Fruit fly (Drosophila melanogaster) whole organism, embryonic: ENCODE results near the gene how.

Experiments
- Asciz ChIP-seq: fragments of 200-800 bp; sonication (Bioruptor generic); optimal IDR thresholded peaks from 2 replicates; lab custom pipeline; 2017; ENCODE audit warnings: missing biosample characterization, mild to moderate bottlenecking, missing genetic modification characterization, missing genetic modification reagents
- Atf6 ChIP-seq: fragments of 200-800 bp; sonication (Bioruptor generic); IDR thresholded peaks from 2 replicates; pipeline ENCODE4 v1.3.6; 2022; ENCODE audit warnings: missing biosample characterization, missing genetic modification characterization
- BtbVII ChIP-seq: fragments of 200-800 bp; sonication (Bioruptor generic); optimal IDR thresholded peaks from 3 replicates; lab custom pipeline; 2017; ENCODE audit warnings: missing biosample characterization, mild to moderate bottlenecking, missing genetic modification characterization
- CG10959 ChIP-seq: fragments of 200-800 bp; sonication (Bioruptor generic); IDR thresholded peaks from 2 replicates; pipeline ENCODE4 v1.3.6; 2022; ENCODE audit warnings: missing biosample characterization, missing genetic modification characterization
- CG11560 ChIP-seq: fragments of 200-800 bp; sonication (Bioruptor generic); IDR thresholded peaks from 3 replicates; pipeline ENCODE4 v1.3.6; 2022; ENCODE audit warnings: missing biosample characterization, missing genetic modification characterization
- CG14860 ChIP-seq: fragments of 200-800 bp; sonication (Bioruptor generic); IDR thresholded peaks from 3 replicates; pipeline ENCODE4 v1.3.6; 2022; ENCODE audit warnings: missing biosample characterization, missing genetic modification characterization; ENCODE audit not compliant: partially characterized antibody
- CG16813 ChIP-seq: fragments of 200-800 bp; sonication (Bioruptor generic); IDR thresholded peaks from 3 replicates; pipeline ENCODE4 v1.3.6; 2022; ENCODE audit warnings: missing biosample characterization, missing genetic modification characterization; ENCODE audit not compliant: partially characterized antibody
- CG17612 ChIP-seq: fragments of 200-800 bp; sonication (Bioruptor generic); IDR thresholded peaks from 2 replicates; pipeline ENCODE4 v1.3.6; 2022; ENCODE audit warnings: missing biosample characterization, missing genetic modification characterization
- CG2199 ChIP-seq: fragments of 200-800 bp; sonication (Bioruptor generic); IDR thresholded peaks from 3 replicates; pipeline ENCODE4 v1.3.6; 2022; ENCODE audit warnings: missing biosample characterization, missing genetic modification characterization
- CG2202 ChIP-seq: fragments of 200-800 bp; sonication (Bioruptor generic); optimal IDR thresholded peaks from 2 replicates; lab custom pipeline; 2018; ENCODE audit warnings: missing biosample characterization, mild to moderate bottlenecking, missing genetic modification characterization
- CG3407 ChIP-seq: fragments of 200-800 bp; sonication (Bioruptor generic); optimal IDR thresholded peaks from 2 replicates; lab custom pipeline; 2018; ENCODE audit warnings: missing biosample characterization, mild to moderate bottlenecking, missing genetic modification characterization
- CG3847 ChIP-seq: fragments of 200-800 bp; sonication (Bioruptor generic); IDR thresholded peaks from 2 replicates; pipeline ENCODE4 v1.3.6; 2022; ENCODE audit warnings: missing biosample characterization, missing genetic modification characterization
- CG5245 ChIP-seq: fragments of 200-800 bp; sonication (Bioruptor generic); optimal IDR thresholded peaks from 3 replicates; lab custom pipeline; 2016; ENCODE audit warnings: missing biosample characterization, missing genetic modification characterization
- CG7372 ChIP-seq: fragments of 200-800 bp; sonication (Bioruptor generic); IDR thresholded peaks from 2 replicates; pipeline ENCODE4 v1.3.6; 2022; ENCODE audit warnings: missing biosample characterization, missing genetic modification characterization
- CG8388 ChIP-seq: fragments of 200-800 bp; sonication (Bioruptor generic); optimal IDR thresholded peaks from 2 replicates; lab custom pipeline; 2019; ENCODE audit warnings: missing biosample characterization, mild to moderate bottlenecking, missing genetic modification characterization, moderate library complexity
- CG9437 ChIP-seq: fragments of 200-800 bp; sonication (Bioruptor generic); optimal IDR thresholded peaks from 2 replicates; lab custom pipeline; 2018; ENCODE audit warnings: missing biosample characterization, mild to moderate bottlenecking, missing genetic modification characterization
- CG9797 ChIP-seq: fragments of 200-800 bp; sonication (Bioruptor generic); optimal IDR thresholded peaks from 3 replicates; lab custom pipeline; 2018; ENCODE audit warnings: missing biosample characterization, mild to moderate bottlenecking, missing genetic modification characterization
- Dfd ChIP-seq, 2 experiments: fragments of >200 bp; optimal IDR thresholded peaks; 2 replicates each; lab custom pipeline; 2017; ENCODE audit warnings: missing biosample characterization in 2 of 2, missing genetic modification characterization in 2 of 2
- Gsc ChIP-seq: fragments of 200-800 bp; sonication (Bioruptor generic); IDR thresholded peaks from 2 replicates; pipeline ENCODE4 v1.3.6; 2022; ENCODE audit warnings: missing biosample characterization, missing genetic modification characterization
- HLH54F ChIP-seq: fragments of 200-800 bp; sonication (Bioruptor generic); optimal IDR thresholded peaks from 3 replicates; lab custom pipeline; 2016; ENCODE audit warnings: missing biosample characterization, missing genetic modification characterization
- Hr51 ChIP-seq, 2 experiments: fragments of 200-800 bp; sonication (Bioruptor generic); optimal IDR thresholded peaks; 2 replicates in 1 of 2; 3 replicates in 1 of 2; lab custom pipeline; 2016 to 2018; ENCODE audit warnings: missing biosample characterization in 2 of 2, missing genetic modification characterization in 2 of 2, mild to moderate bottlenecking in 1 of 2, moderate library complexity in 1 of 2
- Hr78 ChIP-seq, 2 experiments: fragments of 200-800 bp in 1 of 2; fragments of >200 bp in 1 of 2; sonication (Bioruptor generic) in 1 of 2; optimal IDR thresholded peaks; 2 replicates each; lab custom pipeline; 2017 to 2019; ENCODE audit warnings: missing biosample characterization in 2 of 2, missing genetic modification characterization in 2 of 2, mild to moderate bottlenecking in 1 of 2, moderate library complexity in 1 of 2
- Opbp ChIP-seq: fragments of 200-800 bp; sonication (Bioruptor generic); IDR thresholded peaks from 3 replicates; pipeline ENCODE4 v1.3.6; 2022; ENCODE audit warnings: missing biosample characterization, missing genetic modification characterization; ENCODE audit not compliant: partially characterized antibody
- Pdp1 ChIP-seq, 2 experiments: fragments of 200-800 bp; sonication (Bioruptor generic); optimal IDR thresholded peaks; 3 replicates each; lab custom pipeline; 2016; ENCODE audit warnings: missing biosample characterization in 2 of 2, missing genetic modification characterization in 2 of 2, mild to moderate bottlenecking in 1 of 2, moderate library complexity in 1 of 2
- Stat92E ChIP-seq, 3 experiments: fragments of >200 bp in 2 of 3; fragments of 200-800 bp in 1 of 3; sonication (Bioruptor generic) in 1 of 3; optimal IDR thresholded peaks; 2 replicates each; lab custom pipeline; 2017 to 2019; ENCODE audit warnings: missing biosample characterization in 3 of 3, missing genetic modification characterization in 3 of 3, mild to moderate bottlenecking in 1 of 3, moderate library complexity in 1 of 3
- chm ChIP-seq: fragments of 200-800 bp; sonication (Bioruptor generic); IDR thresholded peaks from 2 replicates; pipeline ENCODE4 v1.3.6; 2022; ENCODE audit warnings: missing biosample characterization, missing genetic modification characterization
- ci ChIP-seq: fragments of 200-800 bp; sonication (Bioruptor generic); IDR thresholded peaks from 3 replicates; pipeline ENCODE4 v1.3.6; 2022; ENCODE audit warnings: missing biosample characterization, missing genetic modification characterization
- crol ChIP-seq: fragments of 200-800 bp; sonication (Bioruptor generic); IDR thresholded peaks from 2 replicates; pipeline ENCODE4 v1.3.6; 2022; ENCODE audit warnings: missing biosample characterization, missing genetic modification characterization
- dm ChIP-seq: fragments of 200-800 bp; sonication (Bioruptor generic); optimal IDR thresholded peaks from 3 replicates; lab custom pipeline; 2016; ENCODE audit warnings: missing biosample characterization, missing genetic modification characterization
- gce ChIP-seq: fragments of 200-800 bp; sonication (Bioruptor generic); IDR thresholded peaks from 3 replicates; pipeline ENCODE4 v1.3.6; 2022; ENCODE audit warnings: missing biosample characterization, missing genetic modification characterization
- h ChIP-seq: fragments of >200 bp; optimal IDR thresholded peaks from 2 replicates; lab custom pipeline; 2017
- hb ChIP-seq: fragments of 200-800 bp; sonication (Bioruptor generic); IDR thresholded peaks from 3 replicates; pipeline ENCODE4 v1.3.6; 2022; ENCODE audit warnings: missing biosample characterization, missing genetic modification characterization; ENCODE audit not compliant: partially characterized antibody
- kah ChIP-seq: fragments of 200-800 bp; sonication (Bioruptor generic); optimal IDR thresholded peaks from 2 replicates; lab custom pipeline; 2018; ENCODE audit warnings: missing biosample characterization, mild to moderate bottlenecking, missing genetic modification characterization
- ken ChIP-seq: fragments of 200-800 bp; sonication (Bioruptor generic); IDR thresholded peaks from 3 replicates; pipeline ENCODE4 v1.3.6; 2022; ENCODE audit warnings: missing biosample characterization, missing genetic modification characterization
- knrl ChIP-seq: fragments of 200-800 bp; sonication (Bioruptor generic); IDR thresholded peaks from 3 replicates; pipeline ENCODE4 v1.3.6; 2022; ENCODE audit warnings: missing biosample characterization, missing genetic modification characterization; ENCODE audit not compliant: partially characterized antibody
- lov ChIP-seq, 2 experiments: fragments of 200-800 bp in 1 of 2; fragments of >200 bp in 1 of 2; sonication (Bioruptor generic) in 1 of 2; IDR thresholded peaks in 1 of 2; optimal IDR thresholded peaks in 1 of 2; 2 replicates in 1 of 2; 3 replicates in 1 of 2; pipeline versions ENCODE4 v1.3.6 to Lab custom; 2017 to 2022; ENCODE audit warnings: missing biosample characterization in 1 of 2, missing genetic modification characterization in 1 of 2
- pzg ChIP-seq: fragments of 200-800 bp; sonication (Bioruptor generic); optimal IDR thresholded peaks from 3 replicates; lab custom pipeline; 2018; ENCODE audit warnings: missing biosample characterization, mild to moderate bottlenecking, missing genetic modification characterization, moderate library complexity
- sens ChIP-seq: fragments of 200-800 bp; sonication (Bioruptor generic); peaks from one replicate; lab custom pipeline; 2016; ENCODE audit warnings: missing biosample characterization, missing genetic modification characterization
- slbo ChIP-seq: fragments of 200-800 bp; sonication (Bioruptor generic); IDR thresholded peaks from 2 replicates; pipeline ENCODE4 v1.3.6; 2022; ENCODE audit warnings: missing biosample characterization, missing genetic modification characterization
- ssp ChIP-seq: fragments of 200-800 bp; sonication (Bioruptor generic); IDR thresholded peaks from 2 replicates; pipeline ENCODE4 v1.3.6; 2022; ENCODE audit warnings: missing biosample characterization, missing genetic modification characterization
- ttk ChIP-seq: fragments of 200-800 bp; sonication (Bioruptor generic); IDR thresholded peaks from 2 replicates; pipeline ENCODE4 v2.1.2; 2022; ENCODE audit warnings: missing biosample characterization, missing genetic modification characterization
- z ChIP-seq: fragments of 200-800 bp; sonication (Bioruptor generic); IDR thresholded peaks from 3 replicates; pipeline ENCODE4 v1.3.6; 2022; ENCODE audit warnings: missing biosample characterization, missing genetic modification characterization

how gene

dm6 chr3R:22042982-22043381 is 991 bp downstream of the how start (continued):
- TF ChIP-seq lov (optimal IDR thresholded peaks at IDR 0.05; lab: Kevin White, UChicago) = no peak
- TF ChIP-seq lov (GFP tag; IDR thresholded peaks at IDR 0.05; lab: Robert Waterston, UW) = peak; percentile 50; the same call in 1 of the 3 replicates
- no peak for TF ChIP-seq CG9437
- TF ChIP-seq chm = 0 out of 2 replicates have a peak, but pooled peaks have one; percentile 46
- peak; percentile 11; the same call in 1 of the 2 replicates for TF ChIP-seq crol (GFP tag; lab: Robert Waterston, UW)
- TF ChIP-seq ci (GFP tag; lab: Robert Waterston, UW) = 0 out of 3 replicates have a peak, but pooled peaks have one; percentile 44
- TF ChIP-seq Hr51 (GFP tag; optimal IDR thresholded peaks at IDR 0.05; lab: Kevin White, UChicago) = no peak
- TF ChIP-seq Stat92E (GFP tag; optimal IDR thresholded peaks at IDR 0.05; lab: Kevin White, UChicago) = no peak
- peak in 1 of 2 experiments; percentile 79 for TF ChIP-seq Pdp1 (GFP tag; optimal IDR thresholded peaks at IDR 0.05; lab: Kevin White, UChicago)
- TF ChIP-seq Gsc (GFP tag; lab: Robert Waterston, UW) = no peak
- no peak for TF ChIP-seq CG11560
- 0 out of 2 replicates have a peak, but pooled peaks have one; percentile 13 for TF ChIP-seq ttk
- no peak for TF ChIP-seq knrl (GFP tag; lab: Robert Waterston, UW)
- no peak for TF ChIP-seq CG2202 (tag; lab: Kevin White, UChicago)
- TF ChIP-seq Asciz (GFP tag; lab: Kevin White, UChicago) = no peak
- TF ChIP-seq z (GFP tag; lab: Robert Waterston, UW) = no peak
- no peak for TF ChIP-seq CG17612 (GFP tag; lab: Robert Waterston, UW)
- no peak for TF ChIP-seq CG3407
- TF ChIP-seq pzg (GFP tag; lab: Kevin White, UChicago) = no peak
- TF ChIP-seq CG3847 (GFP tag; lab: Robert Waterston, UW) = 0 out of 2 replicates have a peak, but pooled peaks have one; percentile 14
- TF ChIP-seq CG9797 (GFP tag; lab: Kevin White, UChicago) = no peak
- peak in 1 of 2 experiments; percentile 64 for TF ChIP-seq Hr78 (GFP tag; optimal IDR thresholded peaks at IDR 0.05; lab: Kevin White, UChicago)
- 0 out of 3 replicates have a peak, but pooled peaks have one; percentile 30 for TF ChIP-seq ken (GFP tag; lab: Robert Waterston, UW)
- no peak for TF ChIP-seq gce (GFP tag; lab: Robert Waterston, UW)
- TF ChIP-seq HLH54F (GFP tag; lab: Kevin White, UChicago) = no peak
- peak; percentile 41; the same call in 1 of the 2 replicates for TF ChIP-seq slbo (GFP tag; lab: Robert Waterston, UW)
- TF ChIP-seq hb = no peak
- TF ChIP-seq BtbVII = no peak
- TF ChIP-seq CG5245 (GFP tag; lab: Kevin White, UChicago) = no peak
- TF ChIP-seq h (lab: Kevin White, UChicago) = no peak
- no peak for TF ChIP-seq CG7372
- 0 out of 3 replicates have a peak, but pooled peaks have one; percentile 21 for TF ChIP-seq CG16813 (GFP tag; lab: Robert Waterston, UW)
- TF ChIP-seq CG14860 = 0 out of 3 replicates have a peak, but pooled peaks have one; percentile 31
- 0 out of 2 replicates have a peak, but pooled peaks have one; percentile 12 for TF ChIP-seq Atf6
- no peak for TF ChIP-seq dm (GFP tag; lab: Kevin White, UChicago)
- peak; percentile 0 for TF ChIP-seq kah (GFP tag; lab: Kevin White, UChicago)
- 0 out of 3 replicates have a peak, but pooled peaks have one; percentile 35 for TF ChIP-seq Opbp (GFP tag; lab: Robert Waterston, UW)
- TF ChIP-seq ssp (GFP tag; lab: Robert Waterston, UW) = no peak
- no peak for TF ChIP-seq CG10959 (GFP tag; lab: Robert Waterston, UW)
- peak; percentile 58 for TF ChIP-seq sens (GFP tag; lab: Kevin White, UChicago)
- TF ChIP-seq Dfd (GFP tag; optimal IDR thresholded peaks at IDR 0.05; lab: Kevin White, UChicago) = peak in 1 of 2 experiments; percentile 45
- no peak for TF ChIP-seq CG8388 (GFP tag; lab: Kevin White, UChicago)
- 0 out of 3 replicates have a peak, but pooled peaks have one; percentile 11 for TF ChIP-seq CG2199 (GFP tag; lab: Robert Waterston, UW)
